Worm (Caenorhabditis elegans) whole organism, L2 larva: ENCODE data around the gene F19C7.2.

ENCODE experiments used
- C34F6.9 ChIP-seq: fragments of 150-350 bp; optimal IDR thresholded peaks from 2 replicates; lab custom pipeline; 2014; ENCODE audit warnings: missing biosample characterization, missing genetic modification characterization
- F13H6.1 ChIP-seq: sonication (generic microtip); optimal IDR thresholded peaks from 2 replicates; lab custom pipeline; 2016; ENCODE audit warnings: missing genetic modification characterization, missing compliant biosample characterization
- R02D3.7 ChIP-seq: fragments of 150-350 bp; optimal IDR thresholded peaks from 2 replicates; lab custom pipeline; 2014; ENCODE audit warnings: missing biosample characterization, missing genetic modification characterization
- Y55F3AM.14 ChIP-seq: fragments of 200-800 bp; sonication (Bioruptor generic); optimal IDR thresholded peaks from 2 replicates; lab custom pipeline; 2018; ENCODE audit warnings: mild to moderate bottlenecking, missing genetic modification characterization, missing compliant biosample characterization
- ZK546.5 ChIP-seq: sonication (generic microtip); optimal IDR thresholded peaks from 2 replicates; lab custom pipeline; 2017; ENCODE audit warnings: missing biosample characterization, missing genetic modification characterization
- aly-2 ChIP-seq: fragments of 150-350 bp; optimal IDR thresholded peaks from 2 replicates; lab custom pipeline; 2014; ENCODE audit warnings: missing biosample characterization, missing genetic modification characterization
- ama-1 ChIP-seq: fragments of 150-350 bp; optimal IDR thresholded peaks from 2 replicates; lab custom pipeline; 2018; ENCODE audit warnings: inconsistent platforms
- blmp-1 ChIP-seq: sonication (generic microtip); optimal IDR thresholded peaks from 2 replicates; lab custom pipeline; 2017; ENCODE audit warnings: missing genetic modification characterization, mild to moderate bottlenecking, missing compliant biosample characterization, antibody characterized with exemption, moderate library complexity; ENCODE audit not compliant: insufficient read depth
- ceh-16 ChIP-seq: fragments of 150-350 bp; optimal IDR thresholded peaks from 2 replicates; lab custom pipeline; 2014; ENCODE audit warnings: missing biosample characterization, missing genetic modification characterization
- ceh-82 ChIP-seq: fragments of 150-350 bp; optimal IDR thresholded peaks from 2 replicates; lab custom pipeline; 2014; ENCODE audit warnings: missing biosample characterization, missing genetic modification characterization
- crh-2 ChIP-seq: sonication (generic microtip); optimal IDR thresholded peaks from 2 replicates; lab custom pipeline; 2017; ENCODE audit warnings: missing biosample characterization, missing genetic modification characterization
- dmd-4 ChIP-seq: sonication (generic microtip); optimal IDR thresholded peaks from 2 replicates; lab custom pipeline; 2017; ENCODE audit warnings: missing biosample characterization, missing genetic modification characterization
- egl-27 ChIP-seq: sonication (generic microtip); optimal IDR thresholded peaks from 3 replicates; lab custom pipeline; 2017; ENCODE audit warnings: missing biosample characterization, missing genetic modification reagents, missing genetic modification characterization
- elt-1 ChIP-seq: fragments of 150-350 bp; optimal IDR thresholded peaks from 2 replicates; lab custom pipeline; 2014; ENCODE audit warnings: missing biosample characterization, missing genetic modification characterization
- fos-1 ChIP-seq: fragments of 150-350 bp; optimal IDR thresholded peaks from 2 replicates; lab custom pipeline; 2014; ENCODE audit warnings: missing biosample characterization, missing genetic modification characterization
- gmeb-1 ChIP-seq: fragments of 150-350 bp; optimal IDR thresholded peaks from 2 replicates; lab custom pipeline; 2014; ENCODE audit warnings: missing biosample characterization, missing genetic modification characterization
- lin-11 ChIP-seq: fragments of 150-350 bp; sonication (generic microtip); optimal IDR thresholded peaks from 2 replicates; lab custom pipeline; 2014; ENCODE audit warnings: missing biosample characterization, missing genetic modification characterization, inconsistent platforms, mixed read lengths
- lin-13 ChIP-seq: fragments of 150-350 bp; optimal IDR thresholded peaks from 2 replicates; lab custom pipeline; 2014; ENCODE audit warnings: missing biosample characterization, missing genetic modification reagents, missing genetic modification characterization
- lin-39 ChIP-seq: fragments of 150-350 bp; optimal IDR thresholded peaks from 2 replicates; lab custom pipeline; 2014; ENCODE audit warnings: missing biosample characterization, missing genetic modification reagents, missing genetic modification characterization
- mab-5 ChIP-seq: fragments of 150-350 bp; optimal IDR thresholded peaks from 2 replicates; lab custom pipeline; 2014; ENCODE audit warnings: missing biosample characterization, missing genetic modification characterization
- mbf-1 ChIP-seq: sonication (generic microtip); optimal IDR thresholded peaks from 2 replicates; lab custom pipeline; 2017; ENCODE audit warnings: missing biosample characterization, missing genetic modification characterization
- mdl-1 ChIP-seq, 2 experiments: fragments of 150-350 bp in 1 of 2; sonication (generic microtip) in 1 of 2; optimal IDR thresholded peaks; 2 replicates each; lab custom pipeline; 2017; ENCODE audit warnings: missing biosample characterization in 2 of 2, missing genetic modification characterization in 2 of 2
- nhr-10 ChIP-seq: sonication (generic microtip); optimal IDR thresholded peaks from 2 replicates; lab custom pipeline; 2017; ENCODE audit warnings: missing biosample characterization, missing genetic modification characterization
- nhr-11 ChIP-seq: fragments of 150-350 bp; optimal IDR thresholded peaks from 2 replicates; lab custom pipeline; 2014; ENCODE audit warnings: missing biosample characterization, missing genetic modification characterization
- nhr-12 ChIP-seq: fragments of 150-350 bp; optimal IDR thresholded peaks from 2 replicates; lab custom pipeline; 2014; ENCODE audit warnings: missing biosample characterization, missing genetic modification characterization
- nhr-129 ChIP-seq: fragments of 150-350 bp; optimal IDR thresholded peaks from 2 replicates; lab custom pipeline; 2014; ENCODE audit warnings: missing biosample characterization, missing genetic modification characterization
- nhr-21 ChIP-seq: fragments of 150-350 bp; optimal IDR thresholded peaks from 2 replicates; lab custom pipeline; 2014; ENCODE audit warnings: missing biosample characterization, missing genetic modification characterization
- nhr-23 ChIP-seq: fragments of 150-350 bp; optimal IDR thresholded peaks from 2 replicates; lab custom pipeline; 2014; ENCODE audit warnings: missing biosample characterization, missing genetic modification reagents, missing genetic modification characterization
- nhr-237 ChIP-seq: fragments of 150-350 bp; optimal IDR thresholded peaks from 2 replicates; lab custom pipeline; 2014; ENCODE audit warnings: missing biosample characterization, missing genetic modification characterization
- nhr-25 ChIP-seq: fragments of 150-350 bp; sonication (generic microtip); optimal IDR thresholded peaks from 3 replicates; lab custom pipeline; 2014; ENCODE audit warnings: missing biosample characterization, missing genetic modification characterization
- nhr-6 ChIP-seq: fragments of 150-350 bp; optimal IDR thresholded peaks from 2 replicates; lab custom pipeline; 2014; ENCODE audit warnings: missing biosample characterization, missing genetic modification characterization
- nhr-77 ChIP-seq: fragments of 150-350 bp; optimal IDR thresholded peaks from 2 replicates; lab custom pipeline; 2014; ENCODE audit warnings: missing biosample characterization, missing genetic modification characterization
- peb-1 ChIP-seq: fragments of 150-350 bp; optimal IDR thresholded peaks from 2 replicates; lab custom pipeline; 2014; ENCODE audit warnings: missing biosample characterization, missing genetic modification characterization
- sem-4 ChIP-seq: fragments of 150-350 bp; optimal IDR thresholded peaks from 2 replicates; lab custom pipeline; 2014; ENCODE audit warnings: missing biosample characterization, missing genetic modification reagents, missing genetic modification characterization
- skn-1 ChIP-seq: sonication (generic microtip); optimal IDR thresholded peaks from 2 replicates; lab custom pipeline; 2017; ENCODE audit warnings: missing biosample characterization, missing genetic modification characterization
- sma-3 ChIP-seq: sonication (generic microtip); optimal IDR thresholded peaks from 2 replicates; lab custom pipeline; 2016; ENCODE audit warnings: missing genetic modification reagents, missing genetic modification characterization, missing compliant biosample characterization
- sma-9 ChIP-seq, 2 experiments: fragments of 150-350 bp in 1 of 2; sonication (generic microtip) in 1 of 2; optimal IDR thresholded peaks; 2 replicates each; lab custom pipeline; 2014 to 2016; ENCODE audit warnings: missing genetic modification characterization in 2 of 2, mild to moderate bottlenecking in 1 of 2, missing biosample characterization in 1 of 2, missing compliant biosample characterization in 1 of 2, missing genetic modification reagents in 1 of 2, moderate library complexity in 1 of 2
- snpc-4 ChIP-seq: fragments of 150-350 bp; optimal IDR thresholded peaks from 2 replicates; lab custom pipeline; 2014; ENCODE audit warnings: missing biosample characterization, missing genetic modification characterization
- unc-39 ChIP-seq: fragments of 150-350 bp; optimal IDR thresholded peaks from 2 replicates; lab custom pipeline; 2014; ENCODE audit warnings: missing biosample characterization, missing genetic modification characterization
- unc-55 ChIP-seq: fragments of 150-350 bp; sonication (generic microtip); optimal IDR thresholded peaks from 3 replicates; lab custom pipeline; 2014; ENCODE audit warnings: missing biosample characterization, missing genetic modification reagents, missing genetic modification characterization
- unc-62 ChIP-seq: fragments of 150-350 bp; optimal IDR thresholded peaks from 2 replicates; lab custom pipeline; 2014; ENCODE audit warnings: missing biosample characterization, missing genetic modification reagents, missing genetic modification characterization
- zag-1 ChIP-seq: fragments of 150-350 bp; optimal IDR thresholded peaks from 2 replicates; lab custom pipeline; 2014; ENCODE audit warnings: missing biosample characterization, missing genetic modification characterization
- ztf-1 ChIP-seq: fragments of 200-800 bp; sonication (Bioruptor generic); conservative IDR thresholded peaks from 2 replicates; pipeline ENCODE4 v1.3.6; 2022; ENCODE audit warnings: missing genetic modification characterization, missing compliant biosample characterization
- ztf-11 ChIP-seq: sonication (generic microtip); optimal IDR thresholded peaks from 2 replicates; lab custom pipeline; 2017; ENCODE audit warnings: missing biosample characterization, missing genetic modification characterization
- ztf-4 ChIP-seq: fragments of 150-350 bp; optimal IDR thresholded peaks from 2 replicates; lab custom pipeline; 2014; ENCODE audit warnings: missing biosample characterization, missing genetic modification characterization

Gene F19C7.2

ce11 chrIV:4647385-4647784 lies 47.6 kb downstream of the F19C7.2 start, which contains the start of gene F29B9.8:
Gene F29B9.8 (plus strand): TSS chrIV:4647685.
- TF ChIP-seq nhr-10 (tag; lab: Kevin White, UChicago) (no peak), nhr-129 (tag; lab: Kevin White, UChicago) (no peak), sma-3 (GFP tag; lab: Kevin White, UChicago) (no peak), egl-27 (tag; lab: Kevin White, UChicago) (no peak), unc-55 (GFP tag; lab: Kevin White, UChicago) (no peak), dmd-4 (no peak), snpc-4 (tag; lab: Kevin White, UChicago) (no peak), peb-1 (tag; lab: Kevin White, UChicago) (no peak), ama-1 (no peak), ceh-82 (no peak), sma-9 (GFP tag; optimal IDR thresholded peaks at IDR 0.05; lab: Kevin White, UChicago) (no peak), sma-9 (tag; optimal IDR thresholded peaks at IDR 0.05; lab: Kevin White, UChicago) (no peak), nhr-237 (tag; lab: Kevin White, UChicago) (no peak), F13H6.1 (tag; lab: Kevin White, UChicago) (no peak), skn-1 (no peak), ceh-16 (tag; lab: Kevin White, UChicago) (no peak), lin-13 (GFP tag; lab: Kevin White, UChicago) (no peak), gmeb-1 (no peak), crh-2 (tag; lab: Kevin White, UChicago) (no peak), lin-11 (tag; lab: Kevin White, UChicago) (no peak), R02D3.7 (no peak)
- TF ChIP-seq, all 48 proteins: peak for 0

DNA sequence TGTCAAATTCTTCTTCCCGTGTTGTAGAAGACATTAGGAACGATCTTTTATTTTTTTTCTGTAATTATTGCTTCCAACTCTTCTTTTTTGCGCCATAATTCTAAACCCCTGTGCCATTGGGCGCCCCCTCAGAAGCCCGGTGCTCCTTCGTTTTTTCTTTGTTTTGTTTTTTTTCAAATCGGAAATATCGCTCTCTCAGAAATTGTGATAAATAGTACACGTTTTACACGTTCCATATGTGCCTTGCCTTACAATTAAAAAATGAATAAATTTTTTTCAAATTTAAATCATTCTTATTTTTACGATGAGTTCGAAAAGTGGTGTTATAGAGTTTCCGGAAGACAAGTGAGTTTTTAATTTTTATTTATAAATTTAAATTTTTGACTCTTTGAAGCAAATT lies 49.7 kb downstream of the F19C7.2 start, which contains the start of gene F29B9.7:
Gene F29B9.7, plus strand, starts transcription at position 301 of the 400 bp plus-strand sequence.
- TF ChIP-seq ztf-11 (tag; lab: Kevin White, UChicago) (no peak), nhr-25 (tag; lab: Kevin White, UChicago) (no peak), skn-1 (no peak), ama-1 (no peak), unc-39 (tag; lab: Kevin White, UChicago) (no peak), R02D3.7 (no peak), nhr-21 (no peak), zag-1 (no peak), mbf-1 (no peak), sem-4 (tag; lab: Kevin White, UChicago) (no peak), lin-11 (tag; lab: Kevin White, UChicago) (no peak), sma-3 (GFP tag; lab: Kevin White, UChicago) (no peak), unc-55 (GFP tag; lab: Kevin White, UChicago) (no peak), nhr-23 (tag; lab: Kevin White, UChicago) (no peak), mab-5 (tag; lab: Kevin White, UChicago) (no peak), ZK546.5 (tag; lab: Kevin White, UChicago) (no peak)
- TF ChIP-seq, all 48 proteins: peak for 0

ce11 chrIV:4650624-4651094 lies 50.9 kb downstream of the F19C7.2 start, which contains the start of gene ubc-9:
Gene ubc-9 (plus strand): TSS chrIV:4651044.
- TF ChIP-seq ama-1 (peak; percentile 74), Y55F3AM.14 (GFP tag; lab: Kevin White, UChicago) (no peak), egl-27 (tag; lab: Kevin White, UChicago) (no peak), fos-1 (tag; lab: Kevin White, UChicago) (peak; percentile 32), mdl-1 (tag; optimal IDR thresholded peaks at IDR 0.05; lab: Kevin White, UChicago) (no peak), dmd-4 (no peak), nhr-23 (tag; lab: Kevin White, UChicago) (no peak), nhr-11 (tag; lab: Kevin White, UChicago) (no peak), ZK546.5 (tag; lab: Kevin White, UChicago) (no peak), aly-2 (tag; lab: Kevin White, UChicago) (no peak), unc-62 (GFP tag; lab: Kevin White, UChicago) (no peak), sem-4 (tag; lab: Kevin White, UChicago) (no peak), ztf-4 (no peak), nhr-129 (tag; lab: Kevin White, UChicago) (peak; percentile 78), zag-1 (peak; percentile 24), nhr-21 (peak; percentile 57), peb-1 (tag; lab: Kevin White, UChicago) (no peak), nhr-77 (tag; lab: Kevin White, UChicago) (no peak), nhr-237 (tag; lab: Kevin White, UChicago) (no peak), sma-3 (GFP tag; lab: Kevin White, UChicago) (peak; percentile 76), mab-5 (tag; lab: Kevin White, UChicago) (peak; percentile 46), nhr-12 (tag; lab: Kevin White, UChicago) (no peak), lin-13 (GFP tag; lab: Kevin White, UChicago) (peak; percentile 89), lin-11 (tag; lab: Kevin White, UChicago) (peak; percentile 44), nhr-6 (no peak), blmp-1 (tag; lab: Kevin White, UChicago) (no peak), sma-9 (GFP tag; optimal IDR thresholded peaks at IDR 0.05; lab: Kevin White, UChicago) (peak; percentile 49), sma-9 (tag; optimal IDR thresholded peaks at IDR 0.05; lab: Kevin White, UChicago) (no peak), F13H6.1 (tag; lab: Kevin White, UChicago) (peak; percentile 81), ztf-1 (GFP tag; lab: Robert Waterston, UW) (no peak), C34F6.9 (tag; lab: Kevin White, UChicago) (peak; percentile 76), gmeb-1 (peak; percentile 75), mbf-1 (no peak), unc-55 (GFP tag; lab: Kevin White, UChicago) (peak; percentile 87), R02D3.7 (no peak), unc-39 (tag; lab: Kevin White, UChicago) (no peak), lin-39 (tag; lab: Kevin White, UChicago) (no peak), nhr-25 (tag; lab: Kevin White, UChicago) (peak; percentile 55), ceh-82 (no peak), elt-1 (tag; lab: Kevin White, UChicago) (no peak), crh-2 (tag; lab: Kevin White, UChicago) (peak; percentile 63)
